Fruit fly (Drosophila melanogaster) whole organism, embryonic: ENCODE data around the gene nuf.
A peak's percentile ranks its signal among the peaks of the same experiment; 100 is the strongest.

Experiments used
- Aef1 ChIP-seq: fragments of 200-800 bp; sonication (Bioruptor generic); IDR thresholded peaks from 3 replicates; pipeline ENCODE4 v1.3.6; 2022; ENCODE audit warnings: missing biosample characterization, missing genetic modification characterization
- Antp ChIP-seq: fragments of 200-800 bp; sonication (Bioruptor generic); optimal IDR thresholded peaks from 3 replicates; lab custom pipeline; 2016; ENCODE audit warnings: missing biosample characterization, missing genetic modification characterization
- B-H1 ChIP-seq: fragments of 200-800 bp; sonication (Bioruptor generic); IDR thresholded peaks from 3 replicates; pipeline ENCODE4 v1.3.6; 2022; ENCODE audit warnings: missing biosample characterization, missing genetic modification characterization
- CG10267 ChIP-seq: fragments of 200-800 bp; sonication (Bioruptor generic); optimal IDR thresholded peaks from 2 replicates; lab custom pipeline; 2018; ENCODE audit warnings: missing biosample characterization, mild to moderate bottlenecking, missing genetic modification characterization, moderate library complexity
- CG14441 ChIP-seq: fragments of 200-800 bp; sonication (Bioruptor generic); IDR thresholded peaks from 2 replicates; pipeline ENCODE4 v1.3.6; 2022; ENCODE audit warnings: missing biosample characterization, missing genetic modification characterization
- CG15269 ChIP-seq: fragments of 200-800 bp; sonication (Bioruptor generic); optimal IDR thresholded peaks from 2 replicates; lab custom pipeline; 2018; ENCODE audit warnings: missing biosample characterization, mild to moderate bottlenecking, missing genetic modification characterization, moderate library complexity
- CG16815 ChIP-seq: fragments of 200-800 bp; sonication (Bioruptor generic); optimal IDR thresholded peaks from 3 replicates; lab custom pipeline; 2017; ENCODE audit warnings: missing biosample characterization, mild to moderate bottlenecking, missing genetic modification characterization
- CG17612 ChIP-seq: fragments of 200-800 bp; sonication (Bioruptor generic); IDR thresholded peaks from 2 replicates; pipeline ENCODE4 v1.3.6; 2022; ENCODE audit warnings: missing biosample characterization, missing genetic modification characterization
- CG1792 ChIP-seq: fragments of 200-800 bp; sonication (Bioruptor generic); optimal IDR thresholded peaks from 2 replicates; lab custom pipeline; 2016; ENCODE audit warnings: missing biosample characterization, missing genetic modification characterization
- CG3281 ChIP-seq: fragments of 200-800 bp; sonication (Bioruptor generic); optimal IDR thresholded peaks from 3 replicates; lab custom pipeline; 2017; ENCODE audit warnings: missing biosample characterization, mild to moderate bottlenecking, missing genetic modification characterization
- CG4282 ChIP-seq: fragments of 200-800 bp; sonication (Bioruptor generic); optimal IDR thresholded peaks from 2 replicates; lab custom pipeline; 2016; ENCODE audit warnings: missing biosample characterization, missing genetic modification characterization
- CG6272 ChIP-seq: fragments of 200-800 bp; sonication (Bioruptor generic); IDR thresholded peaks from 2 replicates; pipeline ENCODE4 v1.3.6; 2022; ENCODE audit warnings: missing biosample characterization, missing genetic modification characterization
- CG8388 ChIP-seq: fragments of 200-800 bp; sonication (Bioruptor generic); optimal IDR thresholded peaks from 2 replicates; lab custom pipeline; 2019; ENCODE audit warnings: missing biosample characterization, mild to moderate bottlenecking, missing genetic modification characterization, moderate library complexity
- CG8765 ChIP-seq: fragments of 200-800 bp; sonication (Bioruptor generic); IDR thresholded peaks from 2 replicates; pipeline ENCODE4 v1.3.6; 2022; ENCODE audit warnings: missing biosample characterization, missing genetic modification characterization
- CG9609 ChIP-seq: fragments of 200-800 bp; sonication (Bioruptor generic); optimal IDR thresholded peaks from 3 replicates; lab custom pipeline; 2016; ENCODE audit warnings: missing biosample characterization, missing genetic modification characterization
- Camta ChIP-seq: fragments of 200-800 bp; sonication (Bioruptor generic); optimal IDR thresholded peaks from 2 replicates; lab custom pipeline; 2016; ENCODE audit warnings: missing biosample characterization, missing genetic modification characterization
- CkIIα-i1 ChIP-seq: fragments of 200-800 bp; sonication (Bioruptor generic); IDR thresholded peaks from 2 replicates; pipeline ENCODE4 v1.3.6; 2022; ENCODE audit warnings: missing biosample characterization, missing genetic modification characterization
- Fer1 ChIP-seq: fragments of 200-800 bp; sonication (Bioruptor generic); optimal IDR thresholded peaks from 2 replicates; lab custom pipeline; 2017; ENCODE audit warnings: missing biosample characterization, mild to moderate bottlenecking, missing genetic modification characterization
- H15 ChIP-seq: fragments of 200-800 bp; sonication (Bioruptor generic); IDR thresholded peaks from 3 replicates; pipeline ENCODE4 v1.3.6; 2022; ENCODE audit warnings: missing biosample characterization, missing genetic modification characterization
- Hand ChIP-seq: fragments of 200-800 bp; sonication (Bioruptor generic); optimal IDR thresholded peaks from 2 replicates; lab custom pipeline; 2017; ENCODE audit warnings: mild to moderate bottlenecking, missing biosample characterization, missing genetic modification reagents, missing genetic modification characterization
- Hsf ChIP-seq: fragments of 200-800 bp; sonication (Bioruptor generic); optimal IDR thresholded peaks from 3 replicates; lab custom pipeline; 2016; ENCODE audit warnings: missing biosample characterization, missing genetic modification characterization
- Kr ChIP-seq: fragments of 200-800 bp; sonication (Bioruptor generic); optimal IDR thresholded peaks from 2 replicates; lab custom pipeline; 2017; ENCODE audit warnings: missing biosample characterization, mild to moderate bottlenecking, missing genetic modification characterization
- Lpt ChIP-seq: fragments of >200 bp; optimal IDR thresholded peaks from 2 replicates; lab custom pipeline; 2018; ENCODE audit warnings: missing biosample characterization, missing genetic modification characterization
- NFAT ChIP-seq: fragments of 200-800 bp; sonication (Bioruptor generic); IDR thresholded peaks from 2 replicates; pipeline ENCODE4 v1.3.6; 2022; ENCODE audit warnings: missing biosample characterization, missing genetic modification characterization
- Vsx1 ChIP-seq: fragments of 200-800 bp; sonication (Bioruptor generic); optimal IDR thresholded peaks from 2 replicates; lab custom pipeline; 2017; ENCODE audit warnings: missing biosample characterization, mild to moderate bottlenecking, missing genetic modification characterization, missing genetic modification reagents
- ac ChIP-seq: fragments of 200-800 bp; sonication (Bioruptor generic); optimal IDR thresholded peaks from 3 replicates; lab custom pipeline; 2017; ENCODE audit warnings: missing biosample characterization, mild to moderate bottlenecking, missing genetic modification characterization
- ash1 ChIP-seq: fragments of 200-800 bp; sonication (Bioruptor generic); optimal IDR thresholded peaks from 2 replicates; lab custom pipeline; 2018; ENCODE audit warnings: missing biosample characterization, mild to moderate bottlenecking, missing genetic modification characterization
- bab2 ChIP-seq: fragments of 200-800 bp; sonication (Bioruptor generic); optimal IDR thresholded peaks from 2 replicates; lab custom pipeline; 2016; ENCODE audit warnings: missing biosample characterization, missing genetic modification characterization
- bbx ChIP-seq: fragments of 200-800 bp; sonication (Bioruptor generic); IDR thresholded peaks from 2 replicates; pipeline ENCODE4 v1.3.6; 2022; ENCODE audit warnings: missing biosample characterization, missing genetic modification characterization; ENCODE audit not compliant: partially characterized antibody
- chinmo ChIP-seq: fragments of 200-800 bp; sonication (Bioruptor generic); IDR thresholded peaks from 4 replicates; pipeline ENCODE4 v1.3.6; 2022; ENCODE audit warnings: missing biosample characterization, missing genetic modification characterization; ENCODE audit not compliant: partially characterized antibody
- ci ChIP-seq: fragments of 200-800 bp; sonication (Bioruptor generic); IDR thresholded peaks from 3 replicates; pipeline ENCODE4 v1.3.6; 2022; ENCODE audit warnings: missing biosample characterization, missing genetic modification characterization
- dati ChIP-seq: fragments of 200-800 bp; sonication (Bioruptor generic); IDR thresholded peaks from 2 replicates; pipeline ENCODE4 v1.3.6; 2022; ENCODE audit warnings: missing biosample characterization, missing genetic modification characterization
- eve ChIP-seq, 2 experiments: fragments of >200 bp; optimal IDR thresholded peaks; 2 replicates each; lab custom pipeline; 2017; ENCODE audit warnings: missing biosample characterization in 2 of 2, missing genetic modification characterization in 2 of 2
- gfzf ChIP-seq: fragments of 200-800 bp; sonication (Bioruptor generic); optimal IDR thresholded peaks from 2 replicates; lab custom pipeline; 2016; ENCODE audit warnings: missing biosample characterization, mild to moderate bottlenecking, missing genetic modification characterization, moderate library complexity
- grn ChIP-seq: fragments of 200-800 bp; sonication (Bioruptor generic); optimal IDR thresholded peaks from 3 replicates; lab custom pipeline; 2017; ENCODE audit warnings: missing biosample characterization, missing genetic modification characterization
- gt ChIP-seq: fragments of 200-800 bp; sonication (Bioruptor generic); IDR thresholded peaks from 2 replicates; pipeline ENCODE4 v1.3.6; 2022; ENCODE audit warnings: missing biosample characterization, missing genetic modification characterization
- kah ChIP-seq: fragments of 200-800 bp; sonication (Bioruptor generic); optimal IDR thresholded peaks from 2 replicates; lab custom pipeline; 2018; ENCODE audit warnings: missing biosample characterization, mild to moderate bottlenecking, missing genetic modification characterization
- ken ChIP-seq: fragments of 200-800 bp; sonication (Bioruptor generic); IDR thresholded peaks from 3 replicates; pipeline ENCODE4 v1.3.6; 2022; ENCODE audit warnings: missing biosample characterization, missing genetic modification characterization
- odd ChIP-seq: fragments of 200-800 bp; sonication (Bioruptor generic); optimal IDR thresholded peaks from 2 replicates; lab custom pipeline; 2017; ENCODE audit warnings: missing biosample characterization, mild to moderate bottlenecking, missing genetic modification characterization
- onecut ChIP-seq: fragments of 200-800 bp; sonication (Bioruptor generic); IDR thresholded peaks from 2 replicates; pipeline ENCODE4 v1.3.6; 2022; ENCODE audit warnings: missing biosample characterization, missing genetic modification characterization
- peb ChIP-seq: fragments of 200-800 bp; sonication (Bioruptor generic); IDR thresholded peaks from 2 replicates; pipeline ENCODE4 v1.3.6; 2022; ENCODE audit warnings: missing biosample characterization, missing genetic modification characterization
- phol ChIP-seq: fragments of 200-800 bp; sonication (Bioruptor generic); optimal IDR thresholded peaks from 3 replicates; lab custom pipeline; 2018; ENCODE audit warnings: missing biosample characterization, mild to moderate bottlenecking, missing genetic modification characterization, moderate library complexity
- ranshi ChIP-seq: fragments of 200-800 bp; sonication (Bioruptor generic); IDR thresholded peaks from 2 replicates; pipeline ENCODE4 v1.3.6; 2022; ENCODE audit warnings: missing biosample characterization, missing genetic modification characterization
- scrt ChIP-seq: fragments of 200-800 bp; sonication (Bioruptor generic); optimal IDR thresholded peaks from 2 replicates; lab custom pipeline; 2018; ENCODE audit warnings: missing biosample characterization, mild to moderate bottlenecking, missing genetic modification characterization, moderate library complexity
- tup ChIP-seq: fragments of 200-800 bp; sonication (Bioruptor generic); optimal IDR thresholded peaks from 2 replicates; lab custom pipeline; 2016; ENCODE audit warnings: missing biosample characterization, mild to moderate bottlenecking, missing genetic modification characterization, moderate library complexity
- wek ChIP-seq: fragments of 200-800 bp; sonication (Bioruptor generic); optimal IDR thresholded peaks from 3 replicates; lab custom pipeline; 2018; ENCODE audit warnings: missing biosample characterization, mild to moderate bottlenecking, missing genetic modification characterization, moderate library complexity
- z ChIP-seq: fragments of 200-800 bp; sonication (Bioruptor generic); IDR thresholded peaks from 3 replicates; pipeline ENCODE4 v1.3.6; 2022; ENCODE audit warnings: missing biosample characterization, missing genetic modification characterization
- zen ChIP-seq: fragments of 200-800 bp; sonication (Bioruptor generic); optimal IDR thresholded peaks from 3 replicates; lab custom pipeline; 2018; ENCODE audit warnings: missing biosample characterization, mild to moderate bottlenecking, missing genetic modification characterization, moderate library complexity
- zfh2 ChIP-seq: fragments of 200-800 bp; sonication (Bioruptor generic); optimal IDR thresholded peaks from 2 replicates; lab custom pipeline; 2016; ENCODE audit warnings: missing biosample characterization, missing genetic modification characterization

Gene nuf

dm6 chr3L:14189431-14189830, 1.2 kb upstream of the nuf start, which contains the start of gene nan:
nan (minus strand) TSS chr3L:14189648.
- TF ChIP-seq ac (GFP tag; lab: Kevin White, UChicago) (peak; percentile 25), Fer1 (GFP tag; lab: Kevin White, UChicago) (no peak), scrt (GFP tag; lab: Kevin White, UChicago) (peak; percentile 87), grn (peak; percentile 44), wek (GFP tag; lab: Kevin White, UChicago) (no peak)

DNA sequence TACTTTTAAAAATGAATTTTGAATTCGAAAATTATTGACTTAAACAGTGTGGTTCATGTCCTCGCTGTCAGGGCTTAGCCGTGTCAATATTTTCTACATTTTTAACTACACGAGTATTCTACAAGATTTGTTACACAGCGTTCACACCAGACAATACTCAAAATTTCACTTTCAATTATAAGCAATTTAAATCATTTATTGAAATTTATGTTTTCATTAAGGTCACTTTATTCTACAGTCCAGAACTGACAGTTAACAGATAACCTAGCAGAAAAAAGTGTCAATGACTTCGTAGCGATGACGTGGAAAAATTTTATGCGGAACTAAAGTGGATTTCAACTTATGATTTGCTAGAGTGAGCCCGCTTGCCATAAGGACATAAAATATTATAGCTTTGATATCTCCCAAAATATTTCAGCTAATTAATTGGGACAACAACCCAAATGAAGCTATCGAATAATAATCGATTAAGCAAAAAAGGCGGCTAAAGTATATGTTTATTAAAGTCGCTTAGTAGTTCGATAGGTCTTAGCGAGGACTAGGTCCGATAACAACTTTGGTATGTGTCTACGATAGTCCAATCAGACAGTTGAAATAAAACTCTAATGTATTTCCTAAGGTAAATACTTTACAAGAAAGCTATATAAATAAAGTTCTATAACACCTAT, 579 bp upstream of the nuf start:
- peak; percentile 64 for TF ChIP-seq B-H1 (GFP tag; lab: Robert Waterston, UW)
- 0 out of 3 replicates have a peak, but pooled peaks have one; percentile 23 for TF ChIP-seq H15 (GFP tag; lab: Robert Waterston, UW)
- TF ChIP-seq Hand (GFP tag; lab: Kevin White, UChicago) = no peak
- no peak for TF ChIP-seq chinmo (GFP tag; lab: Robert Waterston, UW)
- TF ChIP-seq CG14441 (GFP tag; lab: Robert Waterston, UW) = peak; percentile 51; the same call in 1 of the 2 replicates
- no peak for TF ChIP-seq CG16815
- TF ChIP-seq peb = no peak
- peak; percentile 97 for TF ChIP-seq Vsx1 (GFP tag; lab: Kevin White, UChicago)
- no peak for TF ChIP-seq Lpt (GFP tag; lab: Kevin White, UChicago)
- peak; percentile 23 for TF ChIP-seq Hsf
- peak; percentile 91 for TF ChIP-seq ci (GFP tag; lab: Robert Waterston, UW)
- TF ChIP-seq gt (GFP tag; lab: Robert Waterston, UW) = no peak
- TF ChIP-seq Aef1 (GFP tag; lab: Robert Waterston, UW) = peak; percentile 65
- no peak for TF ChIP-seq ash1 (GFP tag; lab: Kevin White, UChicago)
- no peak for TF ChIP-seq z (GFP tag; lab: Robert Waterston, UW)
- no peak for TF ChIP-seq gfzf
- TF ChIP-seq CG4282 (GFP tag; lab: Kevin White, UChicago) = no peak
- no peak; the same call in 1 of the 2 replicates for TF ChIP-seq CG6272
- TF ChIP-seq tup (GFP tag; lab: Kevin White, UChicago) = no peak
- TF ChIP-seq CG3281 (GFP tag; lab: Kevin White, UChicago) = peak; percentile 80
- no peak for TF ChIP-seq Kr (GFP tag; lab: Kevin White, UChicago)
- no peak for TF ChIP-seq dati (GFP tag; lab: Robert Waterston, UW)
- no peak for TF ChIP-seq zfh2 (GFP tag; lab: Kevin White, UChicago)
- TF ChIP-seq zen = peak; percentile 14
- TF ChIP-seq ranshi (GFP tag; lab: Robert Waterston, UW) = peak; percentile 76; the same call in 1 of the 2 replicates
- no peak for TF ChIP-seq kah (GFP tag; lab: Kevin White, UChicago)
- no peak for TF ChIP-seq CG15269 (tag; lab: Kevin White, UChicago)
- TF ChIP-seq eve (GFP tag; optimal IDR thresholded peaks at IDR 0.05; lab: Kevin White, UChicago) = no peak
- TF ChIP-seq phol (tag; lab: Kevin White, UChicago) = peak; percentile 50
- TF ChIP-seq ken = no peak; the same call in 2 of the 3 replicates
- TF ChIP-seq onecut (GFP tag; lab: Robert Waterston, UW) = no peak
- TF ChIP-seq bab2 (GFP tag; lab: Kevin White, UChicago) = peak; percentile 4
- peak; percentile 19; the same call in 1 of the 2 replicates for TF ChIP-seq CG17612 (GFP tag; lab: Robert Waterston, UW)
- peak; percentile 40; the same call in 1 of the 2 replicates for TF ChIP-seq CG8765 (GFP tag; lab: Robert Waterston, UW)
- TF ChIP-seq CkIIα-i1 (GFP tag; lab: Robert Waterston, UW) = no peak
- peak; percentile 2 for TF ChIP-seq CG9609 (GFP tag; lab: Kevin White, UChicago)
- no peak for TF ChIP-seq odd (GFP tag; lab: Kevin White, UChicago)
- TF ChIP-seq Antp (GFP tag; lab: Kevin White, UChicago) = peak; percentile 2
- no peak; the same call in 1 of the 2 replicates for TF ChIP-seq bbx (GFP tag; lab: Robert Waterston, UW)
- no peak for TF ChIP-seq Camta (GFP tag; lab: Kevin White, UChicago)
- TF ChIP-seq CG10267 (tag; lab: Kevin White, UChicago) = peak; percentile 21
- peak; percentile 18 for TF ChIP-seq CG1792 (GFP tag; lab: Kevin White, UChicago)
- no peak for TF ChIP-seq CG8388 (GFP tag; lab: Kevin White, UChicago)
- TF ChIP-seq NFAT (GFP tag; lab: Robert Waterston, UW) = no peak; the same call in 1 of the 2 replicates
